Worm (Caenorhabditis elegans): ENCODE measurements around the gene clec-126.

The clec-126 gene

DNA sequence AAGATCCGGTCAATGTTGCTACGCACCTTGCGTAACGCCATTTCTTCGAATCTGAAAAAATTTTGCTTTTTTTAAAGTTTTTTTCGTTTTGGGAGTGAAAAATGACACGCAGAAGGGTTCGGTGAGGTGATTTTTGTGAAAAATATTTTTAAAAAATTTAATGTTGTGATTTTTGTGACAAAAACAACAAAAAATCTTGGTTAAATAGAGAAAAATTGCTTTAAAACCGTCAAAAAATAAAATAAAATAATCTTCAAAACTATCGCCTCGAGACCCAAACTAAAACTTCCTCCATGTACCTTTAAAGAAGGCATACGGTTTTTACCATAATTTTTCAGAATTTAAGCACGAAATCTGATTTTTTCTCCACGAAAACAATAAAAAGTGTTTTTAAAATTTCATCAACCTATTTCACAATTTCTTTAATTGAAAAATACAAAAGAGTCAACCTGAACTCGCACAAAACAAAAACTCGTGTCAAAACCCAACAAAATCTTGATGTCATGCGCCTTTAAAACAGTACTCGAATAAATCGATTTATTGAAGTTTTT lies 27.2 kb downstream of the clec-126 start, which contains the start of gene apd-3 (continued):
- peak; percentile 19 for TF ChIP-seq snpc-1.3 (tag; optimal IDR thresholded peaks at IDR 0.05; ENCODE audit: insufficient read depth)
- TF ChIP-seq xnd-1 (tag; optimal IDR thresholded peaks at IDR 0.05) = peak; percentile 97
- peak; percentile 95 for TF ChIP-seq madf-6 (GFP tag; IDR thresholded peaks at IDR 0.05)
- peak; percentile 32; the same call in 1 of the 2 replicates for TF ChIP-seq mcd-1 (GFP tag; IDR thresholded peaks at IDR 0.05)
- peak; percentile 93 for TF ChIP-seq F33H1.4 (GFP tag; IDR thresholded peaks at IDR 0.05)
- TF ChIP-seq efl-1 (GFP tag; optimal IDR thresholded peaks at IDR 0.05) = peak; percentile 27
- TF ChIP-seq madf-10 (tag; optimal IDR thresholded peaks at IDR 0.05) = no peak
- no peak for TF ChIP-seq lin-26 (GFP tag; IDR thresholded peaks at IDR 0.05)
- no peak for TF ChIP-seq K11D2.4 (GFP tag; IDR thresholded peaks at IDR 0.05)
- no peak for TF ChIP-seq ceh-58 (GFP tag; IDR thresholded peaks at IDR 0.05)

DNA sequence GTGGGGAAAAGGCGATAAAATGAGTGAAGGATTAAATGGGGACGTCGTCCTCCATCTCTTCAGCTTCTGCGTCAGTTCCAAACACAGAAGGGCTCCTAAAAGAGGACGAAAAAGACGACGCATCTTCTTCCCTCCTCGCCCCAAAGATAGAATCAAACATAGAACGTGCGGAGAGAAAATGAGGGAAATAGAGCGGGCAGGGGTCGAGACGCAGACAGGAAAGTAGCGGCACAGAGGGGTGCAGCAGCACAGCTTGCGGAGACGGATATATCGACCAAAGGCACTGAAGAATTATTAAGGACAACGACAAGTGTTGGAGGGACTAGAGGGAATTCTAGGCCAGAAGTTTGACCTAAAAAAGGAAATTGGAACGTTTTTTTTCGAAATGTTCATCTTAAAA lies 28.0 kb downstream of the clec-126 start:
- no peak for TF ChIP-seq ekl-4 (GFP tag; IDR thresholded peaks at IDR 0.05)
- 0 out of 2 replicates have a peak, but pooled peaks have one; percentile 18 for TF ChIP-seq egrh-3 (GFP tag; IDR thresholded peaks at IDR 0.05)
- TF ChIP-seq nhr-27 (tag; optimal IDR thresholded peaks at IDR 0.05) = no peak
- TF ChIP-seq ceh-27 (GFP tag; optimal IDR thresholded peaks at IDR 0.05) = peak; percentile 37
- TF ChIP-seq snpc-4 (GFP tag; optimal IDR thresholded peaks at IDR 0.05) = no peak
- TF ChIP-seq snpc-4 (tag; optimal IDR thresholded peaks at IDR 0.05) = no peak
- peak; percentile 74; the same call in 1 of the 2 replicates for TF ChIP-seq hmg-1.2 (GFP tag; IDR thresholded peaks at IDR 0.05)
- TF ChIP-seq mcd-1 (GFP tag; IDR thresholded peaks at IDR 0.05) = peak; percentile 54
- peak; percentile 84 for TF ChIP-seq zfh-2 (GFP tag; conservative IDR thresholded peaks at IDR 0.05)
- TF ChIP-seq attf-6 (GFP tag; IDR thresholded peaks at IDR 0.05) = no peak

DNA sequence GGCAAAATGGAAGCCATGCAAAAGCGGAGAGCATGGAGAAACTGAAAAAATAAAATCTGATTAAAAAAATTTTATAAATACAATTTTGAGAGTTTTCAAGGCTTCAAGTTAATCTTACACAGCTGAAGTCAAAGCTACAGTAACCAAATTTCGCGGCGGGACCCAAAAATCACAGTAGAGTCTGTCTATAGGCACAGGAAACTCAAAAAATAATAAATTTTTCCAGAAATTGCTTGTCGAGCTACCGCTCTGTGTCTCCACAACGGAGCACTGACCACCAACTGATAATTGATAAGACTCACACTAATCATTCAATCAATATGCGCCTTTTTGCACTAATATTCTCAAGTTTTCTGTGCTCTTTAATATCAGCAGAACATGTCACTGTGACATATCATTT lies 31.1 kb downstream of the clec-126 start, which contains the start of gene W10G11.19:
Gene W10G11.19, plus strand, starts transcription at position 301 of the 400 bp plus-strand sequence.
- TF ChIP-seq Y56A3A.18 (GFP tag; IDR thresholded peaks at IDR 0.05) = no peak
- TF ChIP-seq nhr-80 (tag; optimal IDR thresholded peaks at IDR 0.05) = peak; percentile 59

DNA sequence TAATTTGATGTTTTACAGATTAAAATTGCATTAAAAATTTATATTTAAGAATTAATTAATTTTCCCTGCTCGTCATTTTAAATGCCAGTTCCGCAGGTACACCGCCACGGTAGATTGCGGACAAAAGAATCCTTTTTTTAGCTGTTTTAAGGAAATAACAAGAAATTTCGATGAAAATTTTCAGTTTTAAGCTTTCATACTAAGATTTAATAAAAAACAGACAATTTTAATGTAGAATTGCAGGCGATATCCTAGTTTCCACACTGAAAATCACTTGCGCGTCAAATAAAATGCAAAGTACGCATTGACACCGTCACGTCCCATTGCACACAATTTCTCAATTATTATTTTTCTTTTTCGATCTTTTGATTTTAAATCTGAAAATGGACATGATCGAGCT lies 34.2 kb downstream of the clec-126 start, which contains the start of gene dnc-3:
Gene dnc-3, plus strand, starts transcription at position 272 of the 400 bp plus-strand sequence.
- TF ChIP-seq lin-26 (GFP tag; IDR thresholded peaks at IDR 0.05) (no peak), F49E8.2 (tag; optimal IDR thresholded peaks at IDR 0.05; ENCODE audit: insufficient read depth) (no peak), dox-1 (GFP tag; IDR thresholded peaks at IDR 0.05) (0 out of 2 replicates have a peak, but pooled peaks have one; percentile 9), hmg-1.2 (GFP tag; IDR thresholded peaks at IDR 0.05) (peak; percentile 23; the same call in 1 of the 2 replicates), attf-5 (GFP tag; optimal IDR thresholded peaks at IDR 0.05) (peak; percentile 45), xnd-1 (tag; optimal IDR thresholded peaks at IDR 0.05) (peak; percentile 66), let-607 (tag; optimal IDR thresholded peaks at IDR 0.05) (peak in 1 of 2 experiments; percentile 61), bed-1 (GFP tag; IDR thresholded peaks at IDR 0.05) (no peak), B0336.3 (GFP tag; IDR thresholded peaks at IDR 0.05) (peak; percentile 64; the same call in 1 of the 2 replicates), K11D2.4 (GFP tag; IDR thresholded peaks at IDR 0.05) (no peak), cebp-1 (GFP tag; IDR thresholded peaks at IDR 0.05) (0 out of 2 replicates have a peak, but pooled peaks have one; percentile 20), cebp-1 (tag; optimal IDR thresholded peaks at IDR 0.05) (peak; percentile 79), mxl-1 (tag; optimal IDR thresholded peaks at IDR 0.05) (no peak), die-1 (tag; optimal IDR thresholded peaks at IDR 0.05) (no peak), hlh-26 (GFP tag; conservative IDR thresholded peaks at IDR 0.05) (no peak), efl-1 (GFP tag; optimal IDR thresholded peaks at IDR 0.05) (peak; percentile 24), lsl-1 (GFP tag; optimal IDR thresholded peaks at IDR 0.05) (peak; percentile 61), ztf-26 (tag; optimal IDR thresholded peaks at IDR 0.05) (peak; percentile 37), B0261.1 (tag; optimal IDR thresholded peaks at IDR 0.05) (peak; percentile 20), lin-35 (GFP tag; optimal IDR thresholded peaks at IDR 0.05) (peak in 1 of 3 experiments; percentile 31), aptf-2 (GFP tag; conservative IDR thresholded peaks at IDR 0.05) (no peak), F57C9.4 (tag; optimal IDR thresholded peaks at IDR 0.05) (no peak), pbrm-1 (GFP tag; IDR thresholded peaks at IDR 0.05) (0 out of 2 replicates have a peak, but pooled peaks have one; percentile 22), tbp1 (GFP tag; optimal IDR thresholded peaks at IDR 0.05) (peak; percentile 20), C06A6.2 (GFP tag; conservative IDR thresholded peaks at IDR 0.05) (no peak), snpc-4 (GFP tag; optimal IDR thresholded peaks at IDR 0.05) (no peak), snpc-4 (tag; optimal IDR thresholded peaks at IDR 0.05) (peak in 1 of 4 experiments; percentile 45)
